Worm (Caenorhabditis elegans) whole organism, mixed stage, embryonic: Measurements from ENCODE around the gene C40A11.7.

Experiments used
- bed-3 ChIP-seq: fragments of 200-800 bp; sonication (Bioruptor generic); optimal IDR thresholded peaks from 3 replicates; lab custom pipeline; 2018; ENCODE audit warnings: mild to moderate bottlenecking, missing genetic modification characterization, moderate library complexity, missing compliant biosample characterization
- blmp-1 ChIP-seq: fragments of 150-350 bp; optimal IDR thresholded peaks from 2 replicates; lab custom pipeline; 2014; ENCODE audit warnings: missing biosample characterization, missing genetic modification characterization
- ceh-39 ChIP-seq: fragments of 150-350 bp; optimal IDR thresholded peaks from 2 replicates; lab custom pipeline; 2014; ENCODE audit warnings: missing biosample characterization, missing genetic modification characterization
- ceh-43 ChIP-seq: fragments of 200-800 bp; sonication (Bioruptor generic); optimal IDR thresholded peaks from 2 replicates; lab custom pipeline; 2018; ENCODE audit warnings: mild to moderate bottlenecking, missing genetic modification characterization, moderate library complexity, missing compliant biosample characterization
- ceh-83 ChIP-seq: fragments of 200-800 bp; sonication (Bioruptor generic); optimal IDR thresholded peaks from 2 replicates; lab custom pipeline; 2018; ENCODE audit warnings: mild to moderate bottlenecking, missing genetic modification characterization, missing compliant biosample characterization
- ces-1 ChIP-seq: fragments of 150-350 bp; optimal IDR thresholded peaks from 2 replicates; lab custom pipeline; 2014; ENCODE audit warnings: missing biosample characterization, missing genetic modification reagents, missing genetic modification characterization
- cnd-1 ChIP-seq: fragments of 200-800 bp; sonication (Bioruptor generic); optimal IDR thresholded peaks from 2 replicates; lab custom pipeline; 2018; ENCODE audit warnings: mild to moderate bottlenecking, missing genetic modification characterization, missing compliant biosample characterization
- elt-1 ChIP-seq: sonication (generic microtip); optimal IDR thresholded peaks from 2 replicates; lab custom pipeline; 2017; ENCODE audit warnings: missing genetic modification characterization, mild to moderate bottlenecking, missing compliant biosample characterization, antibody characterized with exemption, moderate library complexity, borderline replicate concordance; ENCODE audit not compliant: insufficient read depth
- elt-3 ChIP-seq: fragments of 150-350 bp; optimal IDR thresholded peaks from 2 replicates; lab custom pipeline; 2014; ENCODE audit warnings: missing biosample characterization, missing genetic modification characterization
- flh-1 ChIP-seq: fragments of 200-800 bp; sonication (Bioruptor generic); optimal IDR thresholded peaks from 2 replicates; lab custom pipeline; 2018; ENCODE audit warnings: mild to moderate bottlenecking, missing genetic modification characterization, moderate library complexity, missing compliant biosample characterization
- hlh-1 ChIP-seq: fragments of 150-350 bp; optimal IDR thresholded peaks from 2 replicates; lab custom pipeline; 2014; ENCODE audit warnings: missing biosample characterization, missing genetic modification reagents, missing genetic modification characterization
- lin-13 ChIP-seq: fragments of 150-350 bp; optimal IDR thresholded peaks from 2 replicates; lab custom pipeline; 2014; ENCODE audit warnings: missing biosample characterization, missing genetic modification characterization
- lin-32 ChIP-seq: fragments of 200-800 bp; sonication (Bioruptor generic); optimal IDR thresholded peaks from 2 replicates; lab custom pipeline; 2018; ENCODE audit warnings: mild to moderate bottlenecking, missing genetic modification characterization, missing compliant biosample characterization
- lsy-2 ChIP-seq: fragments of 150-350 bp; optimal IDR thresholded peaks from 2 replicates; lab custom pipeline; 2014; ENCODE audit warnings: missing biosample characterization, missing genetic modification characterization
- mab-5 ChIP-seq: fragments of 150-350 bp; optimal IDR thresholded peaks from 2 replicates; lab custom pipeline; 2014; ENCODE audit warnings: missing biosample characterization, missing genetic modification characterization
- mep-1 ChIP-seq: fragments of 150-350 bp; optimal IDR thresholded peaks from 2 replicates; lab custom pipeline; 2017; ENCODE audit warnings: missing biosample characterization, missing genetic modification reagents, missing genetic modification characterization, inconsistent platforms
- mls-2 ChIP-seq: sonication (generic microtip); optimal IDR thresholded peaks from 2 replicates; lab custom pipeline; 2016; ENCODE audit warnings: mild to moderate bottlenecking, missing genetic modification characterization, moderate library complexity, missing compliant biosample characterization
- nhr-2 ChIP-seq: fragments of 150-350 bp; optimal IDR thresholded peaks from 2 replicates; lab custom pipeline; 2014; ENCODE audit warnings: missing biosample characterization, missing genetic modification characterization
- nhr-237 ChIP-seq: fragments of 150-350 bp; optimal IDR thresholded peaks from 2 replicates; lab custom pipeline; 2014; ENCODE audit warnings: missing biosample characterization, missing genetic modification characterization
- nhr-28 ChIP-seq: fragments of 150-350 bp; optimal IDR thresholded peaks from 2 replicates; lab custom pipeline; 2014; ENCODE audit warnings: missing biosample characterization, missing genetic modification characterization
- nhr-76 ChIP-seq: sonication (generic microtip); optimal IDR thresholded peaks from 2 replicates; lab custom pipeline; 2017; ENCODE audit warnings: missing biosample characterization, missing genetic modification characterization
- pha-4 ChIP-seq: fragments of 150-350 bp; optimal IDR thresholded peaks from 2 replicates; lab custom pipeline; 2018; ENCODE audit warnings: missing biosample characterization, missing genetic modification reagents, missing genetic modification characterization
- sem-2 ChIP-seq: fragments of 200-800 bp; sonication (Bioruptor generic); optimal IDR thresholded peaks from 2 replicates; lab custom pipeline; 2018; ENCODE audit warnings: mild to moderate bottlenecking, missing genetic modification characterization, missing compliant biosample characterization
- snpc-4 ChIP-seq: fragments of 150-350 bp; optimal IDR thresholded peaks from 2 replicates; lab custom pipeline; 2014; ENCODE audit warnings: missing biosample characterization, missing genetic modification characterization
- sptf-1 ChIP-seq: sonication (generic microtip); optimal IDR thresholded peaks from 2 replicates; lab custom pipeline; 2017; ENCODE audit warnings: mild to moderate bottlenecking, missing genetic modification characterization, moderate library complexity, missing compliant biosample characterization
- tbx-8 ChIP-seq: fragments of 200-800 bp; sonication (Bioruptor generic); optimal IDR thresholded peaks from 2 replicates; lab custom pipeline; 2018; ENCODE audit warnings: mild to moderate bottlenecking, missing genetic modification characterization, moderate library complexity, missing compliant biosample characterization
- unc-120 ChIP-seq: sonication (generic microtip); optimal IDR thresholded peaks from 2 replicates; lab custom pipeline; 2017; ENCODE audit warnings: missing genetic modification characterization, missing compliant biosample characterization; ENCODE audit not compliant: poor library complexity, severe bottlenecking
- unc-39 ChIP-seq: fragments of 150-350 bp; optimal IDR thresholded peaks from 2 replicates; lab custom pipeline; 2014; ENCODE audit warnings: missing biosample characterization, missing genetic modification characterization
- unc-62 ChIP-seq: fragments of 150-350 bp; optimal IDR thresholded peaks from 2 replicates; lab custom pipeline; 2014; ENCODE audit warnings: missing biosample characterization, missing genetic modification reagents, missing genetic modification characterization

Gene C40A11.7

DNA sequence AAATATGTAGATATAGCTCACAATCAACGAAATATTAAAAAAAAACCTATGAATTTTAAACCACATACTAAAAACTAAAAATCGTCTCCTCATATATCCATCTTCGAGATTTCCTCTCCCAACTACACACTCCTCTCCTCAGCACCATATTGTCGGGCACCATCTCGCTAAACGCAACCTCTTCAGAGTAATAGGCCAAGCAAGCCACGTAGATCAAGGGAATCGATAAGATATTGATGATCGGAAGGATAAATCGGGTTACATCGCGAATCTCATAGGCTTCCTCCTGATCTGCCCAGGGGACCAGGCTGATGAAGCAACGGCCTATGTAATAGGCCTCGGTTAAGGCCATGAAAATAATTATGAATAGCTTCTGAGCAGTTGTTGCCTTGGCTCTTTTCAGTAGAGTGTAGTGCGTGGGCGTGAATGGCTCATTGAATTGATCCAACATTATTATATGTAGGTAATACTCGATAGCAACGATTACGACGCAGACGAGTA, at the start of gene C40A11.7, which contains the start of gene C40A11.8:
TSS of gene C40A11.7 (minus strand) at position 101 of the 501 bp plus-strand sequence.
TSS of gene C40A11.8 (minus strand) at position 451 of the 501 bp plus-strand sequence.
- TF ChIP-seq elt-1 (tag; lab: Kevin White, UChicago), result peak; percentile 74
- TF ChIP-seq unc-120, result no peak
- TF ChIP-seq lin-13 (tag; lab: Kevin White, UChicago), result no peak

DNA sequence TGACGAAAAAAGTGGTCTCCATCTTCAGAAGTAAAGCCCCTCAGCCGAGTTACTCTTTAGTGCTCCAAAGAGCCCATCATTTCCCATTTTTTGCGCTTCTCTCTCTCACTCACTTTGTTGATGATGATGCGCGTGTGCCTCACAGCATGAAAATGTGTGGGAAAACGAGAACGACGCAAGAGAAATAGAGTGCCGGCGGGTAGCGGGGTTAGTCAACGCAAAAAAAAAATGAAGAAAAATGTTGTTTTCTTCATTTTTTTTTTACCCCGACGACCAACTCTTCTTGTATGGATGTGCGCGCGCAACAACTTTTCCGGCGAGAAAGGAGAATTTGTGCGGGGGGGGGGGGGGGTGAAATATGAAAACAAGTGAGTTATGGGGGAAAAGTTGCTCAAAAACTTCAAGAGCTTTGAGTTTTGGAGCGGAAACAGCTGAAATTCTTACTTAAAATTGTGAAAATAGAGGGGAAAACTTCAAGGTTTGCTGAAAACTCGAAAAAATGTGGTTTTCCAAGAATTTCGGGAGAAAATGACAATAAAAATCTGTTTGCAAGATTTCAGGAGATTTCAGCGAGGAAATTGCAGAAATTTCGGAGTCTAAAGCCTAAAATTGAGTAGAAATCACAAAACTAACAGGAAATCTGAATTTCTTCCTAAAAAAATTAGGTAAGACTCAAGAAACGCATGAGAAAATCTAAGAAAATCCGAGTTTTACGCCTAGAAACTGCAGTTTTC, 47.3 kb upstream of the C40A11.7 start, which contains the start of gene C33C12.1:
TSS of gene C33C12.1 (plus strand) at position 684 of the 734 bp plus-strand sequence.
- TF ChIP-seq tbx-8 (GFP tag; lab: Kevin White, UChicago), result no peak
- peak; percentile 38 for TF ChIP-seq ces-1 (GFP tag; lab: Kevin White, UChicago)

DNA sequence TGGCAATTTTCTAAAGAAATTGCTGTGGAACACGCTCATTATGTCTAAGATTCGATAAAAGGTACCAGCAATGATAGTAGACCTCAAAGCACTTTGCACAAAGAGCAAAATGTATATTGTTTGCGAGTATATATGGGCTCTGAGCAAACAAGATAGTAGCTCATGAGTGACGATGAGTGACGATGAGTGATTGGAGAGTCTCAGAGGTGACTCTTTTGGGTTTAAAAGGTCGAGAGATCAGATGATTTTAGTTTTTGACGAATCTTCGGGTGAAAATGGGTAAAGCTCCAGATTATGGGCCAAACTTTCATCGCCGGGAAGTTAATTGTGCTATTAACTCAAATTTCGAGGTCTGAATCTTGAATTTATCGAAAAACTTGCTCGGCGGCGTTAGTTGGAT, 46.4 kb upstream of the C40A11.7 start:
- TF ChIP-seq flh-1 (no peak), ces-1 (GFP tag; lab: Kevin White, UChicago) (no peak), hlh-1 (tag; lab: Kevin White, UChicago) (no peak), unc-39 (tag; lab: Kevin White, UChicago) (no peak), cnd-1 (tag; lab: Kevin White, UChicago) (no peak), unc-62 (GFP tag; lab: Kevin White, UChicago) (no peak), pha-4 (no peak), unc-120 (no peak)
- TF ChIP-seq, all 35 proteins: peak for 0

DNA sequence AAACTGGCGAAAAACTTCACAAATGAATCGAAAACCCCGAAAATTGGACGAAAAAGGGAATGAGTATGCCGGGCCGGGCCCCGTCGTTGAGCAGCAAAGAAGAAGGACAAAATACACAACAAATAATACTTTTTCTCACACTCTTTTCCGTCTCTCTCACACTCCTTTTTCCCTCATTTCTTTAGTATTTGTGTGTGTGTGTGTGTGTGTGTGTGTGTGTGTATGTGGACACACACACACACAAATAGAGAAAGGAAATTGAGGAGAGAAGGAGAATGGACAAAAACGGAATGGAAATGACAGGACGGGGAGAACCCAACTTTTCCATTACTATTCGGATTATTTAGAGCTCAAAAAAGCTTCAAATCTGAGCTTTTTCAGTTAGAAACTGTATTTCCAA, 45.2 kb upstream of the C40A11.7 start:
- no peak for TF ChIP-seq nhr-2
- TF ChIP-seq mep-1, result peak; percentile 27
- no peak for TF ChIP-seq lin-32 (GFP tag; lab: Kevin White, UChicago)
- TF ChIP-seq lsy-2 (tag; lab: Kevin White, UChicago), result no peak
- TF ChIP-seq sptf-1, result peak; percentile 10
- no peak for TF ChIP-seq mls-2 (tag; lab: Kevin White, UChicago)
- no peak for TF ChIP-seq ceh-43 (GFP tag; lab: Kevin White, UChicago)
- no peak for TF ChIP-seq unc-39 (tag; lab: Kevin White, UChicago)
- TF ChIP-seq pha-4, result peak; percentile 84
- no peak for TF ChIP-seq nhr-28
- no peak for TF ChIP-seq nhr-76 (tag; lab: Kevin White, UChicago)
- TF ChIP-seq blmp-1, result no peak
- TF ChIP-seq ceh-39 (tag; lab: Kevin White, UChicago), result no peak
- no peak for TF ChIP-seq unc-120
- TF ChIP-seq ces-1 (GFP tag; lab: Kevin White, UChicago), result peak; percentile 64
- TF ChIP-seq elt-1 (tag; lab: Kevin White, UChicago), result no peak
- no peak for TF ChIP-seq unc-62 (GFP tag; lab: Kevin White, UChicago)
- TF ChIP-seq nhr-237, result peak; percentile 42
- TF ChIP-seq, all 35 proteins: peak for 5

DNA sequence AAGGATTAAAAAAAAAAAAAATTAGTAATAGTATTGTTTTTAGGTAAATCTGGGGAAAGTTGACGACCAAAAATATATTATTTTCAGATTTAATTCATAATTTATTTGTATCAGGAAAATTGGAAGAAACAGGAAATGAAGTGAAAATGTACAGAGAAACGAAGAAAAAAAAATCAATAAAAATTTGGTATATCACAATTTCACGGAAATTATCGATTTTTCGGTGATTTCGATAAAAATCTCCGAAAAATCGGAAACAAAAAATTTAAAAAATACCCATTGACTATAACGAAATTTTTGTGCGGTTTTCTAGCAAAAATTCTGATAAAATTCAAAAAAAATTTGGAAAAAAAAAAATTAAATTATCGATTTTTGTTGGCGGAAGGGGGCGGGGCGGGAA, 41.9 kb upstream of the C40A11.7 start:
- TF ChIP-seq elt-1 (tag; lab: Kevin White, UChicago), result no peak
- TF ChIP-seq mls-2 (tag; lab: Kevin White, UChicago), result no peak
- no peak for TF ChIP-seq blmp-1
- TF ChIP-seq hlh-1 (tag; lab: Kevin White, UChicago), result no peak
- no peak for TF ChIP-seq tbx-8 (GFP tag; lab: Kevin White, UChicago)
- TF ChIP-seq sptf-1, result no peak
- TF ChIP-seq ceh-43 (GFP tag; lab: Kevin White, UChicago), result no peak
- TF ChIP-seq lin-13 (tag; lab: Kevin White, UChicago), result no peak
- no peak for TF ChIP-seq pha-4
- TF ChIP-seq nhr-2, result no peak
- no peak for TF ChIP-seq sem-2 (GFP tag; lab: Kevin White, UChicago)
- TF ChIP-seq mab-5 (tag; lab: Kevin White, UChicago), result no peak
- TF ChIP-seq bed-3 (GFP tag; lab: Kevin White, UChicago), result no peak
- TF ChIP-seq nhr-76 (tag; lab: Kevin White, UChicago), result no peak
- no peak for TF ChIP-seq snpc-4 (tag; lab: Kevin White, UChicago)
- TF ChIP-seq flh-1, result no peak
- no peak for TF ChIP-seq lsy-2 (tag; lab: Kevin White, UChicago)

DNA sequence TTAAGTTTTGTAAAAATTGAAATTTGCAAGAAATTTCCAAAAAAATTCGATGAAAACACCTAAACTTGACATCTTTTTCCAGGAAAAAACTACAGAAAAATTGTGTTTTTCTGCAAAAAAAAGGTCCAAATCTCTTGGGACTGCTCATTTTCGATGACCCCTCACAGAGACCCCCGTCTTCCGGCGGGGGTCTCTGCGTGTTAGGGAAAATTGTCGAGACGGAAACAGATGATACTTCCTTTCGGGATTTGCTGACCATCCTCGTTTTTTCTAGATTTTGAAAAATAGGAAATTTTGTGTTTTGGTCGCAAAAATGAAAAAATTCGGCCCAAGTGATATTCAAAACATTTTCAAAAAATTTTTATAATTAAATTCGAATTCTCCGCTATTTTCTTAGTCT, 41.0 kb upstream of the C40A11.7 start:
- TF ChIP-seq ceh-83 (GFP tag; lab: Kevin White, UChicago) (no peak), nhr-2 (no peak), ceh-43 (GFP tag; lab: Kevin White, UChicago) (no peak), ceh-39 (tag; lab: Kevin White, UChicago) (no peak), bed-3 (GFP tag; lab: Kevin White, UChicago) (no peak), nhr-76 (tag; lab: Kevin White, UChicago) (no peak), elt-3 (no peak)
